Worm (Caenorhabditis elegans) whole organism, L2 larva: ENCODE data around the gene B0281.6.

Source experiments
- elt-1 ChIP-seq: fragments of 150-350 bp; optimal IDR thresholded peaks from 2 replicates; lab custom pipeline; 2014; ENCODE audit warnings: missing biosample characterization, missing genetic modification characterization
- mdl-1 ChIP-seq, 2 experiments: fragments of 150-350 bp in 1 of 2; sonication (generic microtip) in 1 of 2; optimal IDR thresholded peaks; 2 replicates each; lab custom pipeline; 2017; ENCODE audit warnings: missing biosample characterization in 2 of 2, missing genetic modification characterization in 2 of 2
- nhr-77 ChIP-seq: fragments of 150-350 bp; optimal IDR thresholded peaks from 2 replicates; lab custom pipeline; 2014; ENCODE audit warnings: missing biosample characterization, missing genetic modification characterization

DNA sequence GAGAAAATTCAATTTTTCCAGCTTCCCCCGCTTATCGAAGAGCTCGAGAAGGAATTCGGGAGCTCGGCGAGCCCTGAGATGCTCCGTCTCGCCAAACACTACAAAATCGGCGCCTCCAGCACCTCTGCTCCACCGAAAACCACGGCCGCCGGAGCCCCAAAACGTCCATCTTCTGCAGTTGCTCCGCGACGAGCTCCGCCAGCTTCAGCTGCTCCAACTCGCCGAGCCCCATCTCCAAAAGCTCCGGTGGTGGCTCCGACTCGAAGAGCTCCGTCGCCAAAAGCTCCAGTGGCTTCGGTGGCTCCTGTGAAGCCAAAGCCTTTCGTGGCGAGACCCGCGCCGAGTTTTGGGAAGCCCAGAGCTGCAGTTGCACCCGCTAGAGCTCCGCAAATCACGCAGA lies 50.6 kb downstream of the B0281.6 start:
- TF ChIP-seq elt-1 = no peak
- no peak for TF ChIP-seq mdl-1 (tag; optimal IDR thresholded peaks at IDR 0.05; lab: Kevin White, UChicago)
- no peak for TF ChIP-seq nhr-77 (tag; lab: Kevin White, UChicago)
